Worm (Caenorhabditis elegans) whole organism, mixed stage, embryonic: ENCODE measurements around the gene B0495.7.

ENCODE experiments used
- M03D4.4 ChIP-seq: sonication (generic microtip); optimal IDR thresholded peaks from 2 replicates; lab custom pipeline; 2017; ENCODE audit warnings: mild to moderate bottlenecking, missing genetic modification characterization, missing compliant biosample characterization
- ces-1 ChIP-seq: fragments of 150-350 bp; optimal IDR thresholded peaks from 2 replicates; lab custom pipeline; 2014; ENCODE audit warnings: missing biosample characterization, missing genetic modification reagents, missing genetic modification characterization
- elt-3 ChIP-seq: fragments of 150-350 bp; optimal IDR thresholded peaks from 2 replicates; lab custom pipeline; 2014; ENCODE audit warnings: missing biosample characterization, missing genetic modification characterization
- flh-1 ChIP-seq: fragments of 200-800 bp; sonication (Bioruptor generic); optimal IDR thresholded peaks from 2 replicates; lab custom pipeline; 2018; ENCODE audit warnings: mild to moderate bottlenecking, missing genetic modification characterization, moderate library complexity, missing compliant biosample characterization
- snpc-4 ChIP-seq: fragments of 150-350 bp; optimal IDR thresholded peaks from 2 replicates; lab custom pipeline; 2014; ENCODE audit warnings: missing biosample characterization, missing genetic modification characterization
- unc-62 ChIP-seq: fragments of 150-350 bp; optimal IDR thresholded peaks from 2 replicates; lab custom pipeline; 2014; ENCODE audit warnings: missing biosample characterization, missing genetic modification reagents, missing genetic modification characterization
- ztf-11 ChIP-seq: fragments of 150-350 bp; optimal IDR thresholded peaks from 2 replicates; lab custom pipeline; 2014; ENCODE audit warnings: missing biosample characterization, missing genetic modification characterization

- TF ChIP-seq unc-62 (GFP tag; lab: Kevin White, UChicago) (no peak), ces-1 (GFP tag; lab: Kevin White, UChicago) (peak; percentile 63), ztf-11 (tag; lab: Kevin White, UChicago) (no peak), snpc-4 (tag; lab: Kevin White, UChicago) (no peak), M03D4.4 (tag; lab: Kevin White, UChicago) (no peak), elt-3 (tag; lab: Kevin White, UChicago) (no peak), flh-1 (no peak)
Measured at ce11 chrII:7669409-7669808, 35.6 kb downstream of the B0495.7 start.
